Fruit fly (Drosophila melanogaster): ENCODE results near the gene brk.

Gene brk

dm6 chrX:7299399-7300355, 8.1 kb upstream of the brk start (continued):
- TF ChIP-seq Gug (GFP tag; IDR thresholded peaks at IDR 0.05) (no peak), fu2 (GFP tag; optimal IDR thresholded peaks at IDR 0.05) (no peak), CG18262 (tag; optimal IDR thresholded peaks at IDR 0.05) (peak; percentile 61), CG7839 (tag; optimal IDR thresholded peaks at IDR 0.05) (peak; percentile 60), dmrt11E (tag; optimal IDR thresholded peaks at IDR 0.05) (peak; percentile 18), CG6813 (GFP tag; optimal IDR thresholded peaks at IDR 0.05) (peak; percentile 38), CG6689 (GFP tag; IDR thresholded peaks at IDR 0.05) (peak; percentile 43; the same call in 1 of the 2 replicates), tna (GFP tag; IDR thresholded peaks at IDR 0.05; ENCODE audit: partially characterized antibody) (no peak), Scr (GFP tag; IDR thresholded peaks at IDR 0.05; ENCODE audit: partially characterized antibody) (no peak), Myb (GFP tag; optimal IDR thresholded peaks at IDR 0.05) (peak; percentile 2), CG11456 (GFP tag; IDR thresholded peaks at IDR 0.05) (0 out of 3 replicates have a peak, but pooled peaks have one; percentile 32), ttk (GFP tag; IDR thresholded peaks at IDR 0.05) (peak; percentile 38; the same call in 1 of the 2 replicates), CG9437 (GFP tag; optimal IDR thresholded peaks at IDR 0.05) (peak; percentile 22), CG31441 (GFP tag; IDR thresholded peaks at IDR 0.05) (peak; percentile 63), CG12236 (GFP tag; optimal IDR thresholded peaks at IDR 0.05) (peak; percentile 74), CG13775 (GFP tag; optimal IDR thresholded peaks at IDR 0.05) (no peak), CG11695 (GFP tag; IDR thresholded peaks at IDR 0.05) (peak; percentile 60; the same call in 1 of the 3 replicates), CG14860 (GFP tag; IDR thresholded peaks at IDR 0.05; ENCODE audit: partially characterized antibody) (no peak), wek (GFP tag; optimal IDR thresholded peaks at IDR 0.05) (no peak), aop (GFP tag; IDR thresholded peaks at IDR 0.05) (no peak), ind (GFP tag; optimal IDR thresholded peaks at IDR 0.05) (peak; percentile 61), H15 (GFP tag; IDR thresholded peaks at IDR 0.05) (peak; percentile 26; the same call in 1 of the 3 replicates), shn (GFP tag; optimal IDR thresholded peaks at IDR 0.05) (peak; percentile 94), tll (GFP tag; optimal IDR thresholded peaks at IDR 0.05) (no peak), inv (GFP tag; IDR thresholded peaks at IDR 0.05; ENCODE audit: partially characterized antibody) (no peak), CG11085 (GFP tag; IDR thresholded peaks at IDR 0.05) (no peak), CG3847 (GFP tag; IDR thresholded peaks at IDR 0.05) (0 out of 2 replicates have a peak, but pooled peaks have one; percentile 27), hth (optimal IDR thresholded peaks at IDR 0.05) (no peak), CG15601 (tag; optimal IDR thresholded peaks at IDR 0.05) (peak; percentile 21), zf30C (GFP tag; optimal IDR thresholded peaks at IDR 0.05) (no peak), CG4854 (GFP tag; optimal IDR thresholded peaks at IDR 0.05) (no peak), Doc2 (GFP tag; IDR thresholded peaks at IDR 0.05) (no peak), jumu (GFP tag; optimal IDR thresholded peaks at IDR 0.05) (peak; percentile 19), CG17829 (tag; optimal IDR thresholded peaks at IDR 0.05) (peak; percentile 26), bigmax (GFP tag; optimal IDR thresholded peaks at IDR 0.05) (no peak), gsb-n (tag; optimal IDR thresholded peaks at IDR 0.05) (no peak), CG12744 (GFP tag; optimal IDR thresholded peaks at IDR 0.05) (no peak), ham (GFP tag; IDR thresholded peaks at IDR 0.05) (no peak), Sox102F (GFP tag; optimal IDR thresholded peaks at IDR 0.05) (peak; percentile 69), Oli (tag; optimal IDR thresholded peaks at IDR 0.05) (peak; percentile 67), zfh2 (GFP tag; optimal IDR thresholded peaks at IDR 0.05) (peak; percentile 46), CG2678 (tag; optimal IDR thresholded peaks at IDR 0.05) (peak; percentile 74), BtbVII (GFP tag; optimal IDR thresholded peaks at IDR 0.05) (no peak), cas (GFP tag; IDR thresholded peaks at IDR 0.05) (no peak), hbn (GFP tag; IDR thresholded peaks at IDR 0.05; ENCODE audit: partially characterized antibody) (0 out of 2 replicates have a peak, but pooled peaks have one; percentile 15), CG8281 (tag; optimal IDR thresholded peaks at IDR 0.05) (peak; percentile 7), ken (GFP tag; IDR thresholded peaks at IDR 0.05) (no peak), CG13424 (tag; optimal IDR thresholded peaks at IDR 0.05) (peak; percentile 66)
